Worm (Caenorhabditis elegans) whole organism, mixed stage, embryonic: Measurements from ENCODE around the gene rga-1.

ENCODE experiments used
- ceh-39 ChIP-seq: fragments of 150-350 bp; optimal IDR thresholded peaks from 2 replicates; lab custom pipeline; 2014; ENCODE audit warnings: missing biosample characterization, missing genetic modification characterization
- mab-5 ChIP-seq: fragments of 150-350 bp; optimal IDR thresholded peaks from 2 replicates; lab custom pipeline; 2014; ENCODE audit warnings: missing biosample characterization, missing genetic modification characterization
- pha-4 ChIP-seq: fragments of 150-350 bp; optimal IDR thresholded peaks from 2 replicates; lab custom pipeline; 2018; ENCODE audit warnings: missing biosample characterization, missing genetic modification reagents, missing genetic modification characterization
- ztf-11 ChIP-seq: fragments of 150-350 bp; optimal IDR thresholded peaks from 2 replicates; lab custom pipeline; 2014; ENCODE audit warnings: missing biosample characterization, missing genetic modification characterization

DNA sequence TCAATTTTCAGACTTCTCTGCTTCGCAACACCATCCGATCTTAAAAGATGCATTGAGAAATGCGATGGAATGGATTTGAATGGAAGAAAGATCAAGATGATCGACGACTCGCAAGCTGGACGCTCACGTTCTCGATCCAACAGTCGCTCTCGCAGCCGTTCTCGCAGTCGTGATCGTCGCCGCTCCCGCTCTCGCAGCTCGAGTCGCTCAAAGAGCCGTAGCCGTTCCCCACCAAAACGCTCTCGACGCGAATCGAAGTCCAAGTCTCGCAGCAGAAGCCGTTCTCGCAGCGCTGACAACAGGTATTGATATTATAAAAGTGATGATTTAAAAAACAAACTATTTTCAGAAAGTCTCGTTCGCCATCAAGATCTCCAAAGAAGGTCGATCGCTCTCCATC is 9.6 kb upstream of the rga-1 start:
- TF ChIP-seq ceh-39 (tag; lab: Kevin White, UChicago) (no peak), pha-4 (no peak), mab-5 (tag; lab: Kevin White, UChicago) (no peak), ztf-11 (tag; lab: Kevin White, UChicago) (no peak)
